Worm (Caenorhabditis elegans) whole organism, L1 larva: ENCODE results near the gene K09A9.8.

Source experiments
- C04F5.9 ChIP-seq: sonication (generic microtip); optimal IDR thresholded peaks from 2 replicates; lab custom pipeline; 2016; ENCODE audit warnings: missing genetic modification characterization, missing compliant biosample characterization
- C16A3.4 ChIP-seq: fragments of 150-350 bp; optimal IDR thresholded peaks from 2 replicates; lab custom pipeline; 2014; ENCODE audit warnings: missing biosample characterization, missing genetic modification characterization
- alr-1 ChIP-seq: fragments of 200-800 bp; sonication (Bioruptor generic); optimal IDR thresholded peaks from 2 replicates; lab custom pipeline; 2018; ENCODE audit warnings: borderline replicate concordance, mild to moderate bottlenecking, missing genetic modification characterization, missing compliant biosample characterization
- ama-1 ChIP-seq: fragments of 150-350 bp; optimal IDR thresholded peaks from 2 replicates; lab custom pipeline; 2014
- blmp-1 ChIP-seq: fragments of 150-350 bp; optimal IDR thresholded peaks from 2 replicates; lab custom pipeline; 2014; ENCODE audit warnings: missing biosample characterization, missing genetic modification characterization
- ceh-8 ChIP-seq: fragments of 200-800 bp; sonication (Bioruptor generic); optimal IDR thresholded peaks from 2 replicates; lab custom pipeline; 2018; ENCODE audit warnings: mild to moderate bottlenecking, missing genetic modification characterization, moderate library complexity, missing compliant biosample characterization
- ceh-82 ChIP-seq, 3 experiments: fragments of 150-350 bp in 1 of 3; sonication (generic microtip) in 2 of 3; optimal IDR thresholded peaks; 2 replicates each; lab custom pipeline; 2014 to 2017; ENCODE audit warnings: missing biosample characterization in 3 of 3, missing genetic modification characterization in 3 of 3
- ces-1 ChIP-seq: fragments of 150-350 bp; optimal IDR thresholded peaks from 2 replicates; lab custom pipeline; 2014; ENCODE audit warnings: missing biosample characterization, missing genetic modification reagents, missing genetic modification characterization
- dpl-1 ChIP-seq, 3 experiments: fragments of 150-350 bp in 2 of 3; sonication (generic microtip) in 1 of 3; optimal IDR thresholded peaks; 2 replicates each; lab custom pipeline; 2014 to 2017; ENCODE audit warnings: missing biosample characterization in 3 of 3, missing genetic modification characterization in 3 of 3, missing genetic modification reagents in 3 of 3
- dsc-1 ChIP-seq: sonication (generic microtip); optimal IDR thresholded peaks from 2 replicates; lab custom pipeline; 2016; ENCODE audit warnings: mild to moderate bottlenecking, missing genetic modification characterization, missing compliant biosample characterization
- efl-1 ChIP-seq, 4 experiments: fragments of 150-350 bp; optimal IDR thresholded peaks in 3 of 4; peaks in 1 of 4; 1 replicate in 1 of 4; 2 replicates in 3 of 4; lab custom pipeline; 2014; ENCODE audit warnings: missing biosample characterization in 2 of 4, missing genetic modification characterization in 2 of 4, missing genetic modification reagents in 2 of 4
- efl-3 ChIP-seq: fragments of 200-800 bp; sonication (Bioruptor generic); optimal IDR thresholded peaks from 2 replicates; lab custom pipeline; 2018; ENCODE audit warnings: mild to moderate bottlenecking, missing genetic modification characterization, missing compliant biosample characterization
- egl-13 ChIP-seq: sonication (generic microtip); optimal IDR thresholded peaks from 2 replicates; lab custom pipeline; 2016; ENCODE audit warnings: missing genotype, missing genetic modification reagents, missing genetic modification characterization, missing compliant biosample characterization
- elt-2 ChIP-seq: sonication (generic microtip); optimal IDR thresholded peaks from 2 replicates; lab custom pipeline; 2016; ENCODE audit warnings: missing genetic modification characterization, mild to moderate bottlenecking, inconsistent platforms, missing compliant biosample characterization, missing genetic modification reagents
- elt-3 ChIP-seq, 6 experiments: fragments of 150-350 bp in 1 of 6; sonication (generic microtip); optimal IDR thresholded peaks; 2 replicates each; lab custom pipeline; 2017 to 2018; ENCODE audit warnings: missing biosample characterization in 6 of 6, missing genetic modification characterization in 6 of 6, inconsistent platforms in 1 of 6
- fkh-10 ChIP-seq: sonication (generic microtip); optimal IDR thresholded peaks from 2 replicates; lab custom pipeline; 2017; ENCODE audit warnings: missing biosample characterization, missing genetic modification reagents, missing genetic modification characterization
- fkh-8 ChIP-seq: sonication (generic microtip); optimal IDR thresholded peaks from 2 replicates; lab custom pipeline; 2016; ENCODE audit warnings: mild to moderate bottlenecking, missing genetic modification characterization, missing compliant biosample characterization
- irx-1 ChIP-seq: sonication (generic microtip); optimal IDR thresholded peaks from 2 replicates; lab custom pipeline; 2016; ENCODE audit warnings: missing genetic modification characterization, missing compliant biosample characterization
- isw-1 ChIP-seq: fragments of 200-800 bp; sonication (Bioruptor generic); IDR thresholded peaks from 2 replicates; pipeline ENCODE4 v1.3.6; 2022; ENCODE audit warnings: missing genetic modification characterization, missing compliant biosample characterization
- jun-1 ChIP-seq: fragments of 150-350 bp; optimal IDR thresholded peaks from 2 replicates; lab custom pipeline; 2014; ENCODE audit warnings: missing biosample characterization, missing genetic modification reagents, missing genetic modification characterization
- lin-13 ChIP-seq: fragments of 150-350 bp; optimal IDR thresholded peaks from 2 replicates; lab custom pipeline; 2014; ENCODE audit warnings: missing biosample characterization, missing genetic modification reagents, missing genetic modification characterization
- lin-14 ChIP-seq: fragments of 200-800 bp; sonication (Bioruptor generic); optimal IDR thresholded peaks from 2 replicates; lab custom pipeline; 2018; ENCODE audit warnings: mild to moderate bottlenecking, missing genetic modification characterization, moderate library complexity, missing compliant biosample characterization
- lin-15B ChIP-seq: fragments of 150-350 bp; sonication (generic microtip); optimal IDR thresholded peaks from 3 replicates; lab custom pipeline; 2014; ENCODE audit warnings: missing biosample characterization, missing genetic modification characterization
- lin-35 ChIP-seq, 2 experiments: fragments of 150-350 bp; optimal IDR thresholded peaks; 2 replicates each; lab custom pipeline; 2014; ENCODE audit warnings: missing biosample characterization in 2 of 2, missing genetic modification characterization in 2 of 2, missing genetic modification reagents in 2 of 2
- lin-39 ChIP-seq: fragments of 150-350 bp; optimal IDR thresholded peaks from 2 replicates; lab custom pipeline; 2014; ENCODE audit warnings: missing biosample characterization, missing genetic modification reagents, missing genetic modification characterization
- lsy-2 ChIP-seq, 2 experiments: fragments of 150-350 bp; optimal IDR thresholded peaks; 2 replicates each; lab custom pipeline; 2014; ENCODE audit warnings: missing biosample characterization in 2 of 2, missing genetic modification characterization in 2 of 2
- nhr-11 ChIP-seq: fragments of 150-350 bp; optimal IDR thresholded peaks from 2 replicates; lab custom pipeline; 2014; ENCODE audit warnings: missing biosample characterization, missing genetic modification characterization
- nhr-19 ChIP-seq: fragments of 200-800 bp; sonication (Bioruptor generic); conservative IDR thresholded peaks from 2 replicates; pipeline ENCODE4 v1.3.6; 2022; ENCODE audit warnings: missing genetic modification characterization, missing compliant biosample characterization
- nhr-20 ChIP-seq: sonication (generic microtip); optimal IDR thresholded peaks from 2 replicates; lab custom pipeline; 2016; ENCODE audit warnings: mild to moderate bottlenecking, missing genetic modification characterization, missing compliant biosample characterization
- nhr-237 ChIP-seq: fragments of 150-350 bp; optimal IDR thresholded peaks from 2 replicates; lab custom pipeline; 2014; ENCODE audit warnings: missing biosample characterization, missing genetic modification characterization
- nhr-28 ChIP-seq: fragments of 150-350 bp; optimal IDR thresholded peaks from 2 replicates; lab custom pipeline; 2014; ENCODE audit warnings: missing biosample characterization, missing genetic modification characterization
- nhr-47 ChIP-seq: sonication (generic microtip); optimal IDR thresholded peaks from 2 replicates; lab custom pipeline; 2016; ENCODE audit warnings: mild to moderate bottlenecking, missing genetic modification characterization, moderate library complexity, missing compliant biosample characterization
- nhr-71 ChIP-seq: sonication (generic microtip); optimal IDR thresholded peaks from 2 replicates; lab custom pipeline; 2016; ENCODE audit warnings: mild to moderate bottlenecking, missing genetic modification characterization, moderate library complexity, missing compliant biosample characterization
- nhr-76 ChIP-seq: sonication (generic microtip); optimal IDR thresholded peaks from 2 replicates; lab custom pipeline; 2017; ENCODE audit warnings: missing biosample characterization, missing genetic modification characterization
- nhr-77 ChIP-seq: fragments of 150-350 bp; optimal IDR thresholded peaks from 2 replicates; lab custom pipeline; 2014; ENCODE audit warnings: missing biosample characterization, missing genetic modification characterization
- nhr-85 ChIP-seq: sonication (generic microtip); peaks from one replicate; lab custom pipeline; 2016; ENCODE audit warnings: missing genetic modification characterization, inconsistent platforms, missing compliant biosample characterization
- pag-3 ChIP-seq: sonication (generic microtip); optimal IDR thresholded peaks from 2 replicates; lab custom pipeline; 2017; ENCODE audit warnings: missing genetic modification characterization, mild to moderate bottlenecking, missing compliant biosample characterization, antibody characterized with exemption, borderline replicate concordance; ENCODE audit not compliant: insufficient read depth
- pax-3 ChIP-seq: fragments of 200-800 bp; sonication (Bioruptor generic); optimal IDR thresholded peaks from 2 replicates; lab custom pipeline; 2018; ENCODE audit warnings: mild to moderate bottlenecking, missing genetic modification characterization, moderate library complexity, missing compliant biosample characterization
- rnt-1 ChIP-seq: sonication (generic microtip); optimal IDR thresholded peaks from 2 replicates; lab custom pipeline; 2016; ENCODE audit warnings: mild to moderate bottlenecking, missing genetic modification characterization, moderate library complexity, missing compliant biosample characterization
- snpc-4 ChIP-seq: fragments of 150-350 bp; optimal IDR thresholded peaks from 2 replicates; lab custom pipeline; 2014; ENCODE audit warnings: missing biosample characterization, missing genetic modification characterization
- snu-23 ChIP-seq: sonication (generic microtip); optimal IDR thresholded peaks from 2 replicates; lab custom pipeline; 2016; ENCODE audit warnings: missing genetic modification characterization, missing compliant biosample characterization
- sox-4 ChIP-seq: sonication (generic microtip); optimal IDR thresholded peaks from 2 replicates; lab custom pipeline; 2016; ENCODE audit warnings: missing genetic modification characterization, missing compliant biosample characterization
- swsn-7 ChIP-seq: sonication (generic microtip); optimal IDR thresholded peaks from 2 replicates; lab custom pipeline; 2016; ENCODE audit warnings: missing genetic modification characterization, missing compliant biosample characterization
- tlp-1 ChIP-seq: fragments of 150-350 bp; optimal IDR thresholded peaks from 2 replicates; lab custom pipeline; 2014; ENCODE audit warnings: missing biosample characterization, missing genetic modification characterization
- unc-130 ChIP-seq: fragments of 150-350 bp; optimal IDR thresholded peaks from 2 replicates; lab custom pipeline; 2017; ENCODE audit warnings: missing biosample characterization, missing genetic modification characterization, inconsistent platforms
- xbp-1 ChIP-seq: sonication (generic microtip); optimal IDR thresholded peaks from 2 replicates; lab custom pipeline; 2016; ENCODE audit warnings: missing genetic modification characterization, missing compliant biosample characterization
- ztf-4 ChIP-seq: fragments of 150-350 bp; optimal IDR thresholded peaks from 2 replicates; lab custom pipeline; 2014; ENCODE audit warnings: missing biosample characterization, missing genetic modification characterization

K09A9.8 gene

DNA sequence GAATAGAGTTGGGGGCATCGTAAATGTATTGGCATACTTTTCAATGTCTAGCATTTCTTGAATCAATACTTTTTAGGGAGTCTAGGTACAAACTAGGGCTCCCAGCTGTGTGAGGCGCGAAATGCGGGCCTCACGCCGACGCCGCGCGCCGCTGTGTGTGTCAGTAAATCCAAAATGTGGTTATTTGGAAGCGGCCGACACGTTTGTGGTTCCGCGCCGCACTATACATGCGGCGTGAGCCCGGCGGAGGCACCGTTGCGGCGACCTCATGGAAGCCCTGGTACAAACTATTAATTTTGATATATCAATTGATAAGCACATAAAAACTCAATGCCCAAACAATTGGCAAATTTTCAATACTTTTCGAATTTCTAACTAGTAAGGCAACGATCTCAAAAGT is 10.8 kb downstream of the K09A9.8 start:
- TF ChIP-seq irx-1 (tag; lab: Kevin White, UChicago) = no peak
- TF ChIP-seq snpc-4 (tag; lab: Kevin White, UChicago) = peak; percentile 30
- TF ChIP-seq, all 84 proteins: peak for 1

DNA sequence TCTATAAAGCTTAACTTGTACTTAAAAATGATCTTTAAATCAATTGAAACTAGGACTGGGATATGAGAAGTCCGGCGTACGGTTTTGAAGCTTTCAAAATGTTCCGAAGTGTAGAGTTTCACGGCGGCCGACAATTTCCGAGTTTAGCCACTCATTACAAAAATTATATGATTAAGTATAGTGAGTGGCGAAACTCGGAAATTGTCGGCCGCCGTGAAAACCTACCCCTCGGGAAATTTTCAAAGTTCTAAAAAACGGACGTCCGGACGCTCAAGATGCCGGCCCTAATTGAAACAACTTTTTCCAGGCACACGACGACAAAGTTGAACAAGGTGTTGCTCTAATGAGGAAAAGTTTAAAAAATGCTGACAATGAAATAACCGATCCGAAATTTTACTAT is 11.8 kb downstream of the K09A9.8 start:
- no peak for TF ChIP-seq fkh-10
- no peak for TF ChIP-seq fkh-8 (tag; lab: Kevin White, UChicago)
- TF ChIP-seq C04F5.9 (tag; lab: Kevin White, UChicago) = no peak
- TF ChIP-seq nhr-85 = no peak
- no peak for TF ChIP-seq dpl-1 (GFP tag; optimal IDR thresholded peaks at IDR 0.05; lab: Kevin White, UChicago)
- TF ChIP-seq rnt-1 (tag; lab: Kevin White, UChicago) = no peak
- no peak for TF ChIP-seq nhr-47 (tag; lab: Kevin White, UChicago)
- TF ChIP-seq lsy-2 (tag; optimal IDR thresholded peaks at IDR 0.05; lab: Kevin White, UChicago) = no peak
- no peak for TF ChIP-seq C16A3.4 (tag; lab: Kevin White, UChicago)
- no peak for TF ChIP-seq nhr-11
- no peak for TF ChIP-seq snpc-4 (tag; lab: Kevin White, UChicago)
- TF ChIP-seq nhr-19 = no peak
- no peak for TF ChIP-seq pag-3 (tag; lab: Kevin White, UChicago)
- no peak for TF ChIP-seq jun-1
- no peak for TF ChIP-seq xbp-1 (tag; lab: Kevin White, UChicago)
- no peak for TF ChIP-seq dsc-1 (tag; lab: Kevin White, UChicago)
- TF ChIP-seq lin-35 (GFP tag; optimal IDR thresholded peaks at IDR 0.05; lab: Kevin White, UChicago) = no peak

DNA sequence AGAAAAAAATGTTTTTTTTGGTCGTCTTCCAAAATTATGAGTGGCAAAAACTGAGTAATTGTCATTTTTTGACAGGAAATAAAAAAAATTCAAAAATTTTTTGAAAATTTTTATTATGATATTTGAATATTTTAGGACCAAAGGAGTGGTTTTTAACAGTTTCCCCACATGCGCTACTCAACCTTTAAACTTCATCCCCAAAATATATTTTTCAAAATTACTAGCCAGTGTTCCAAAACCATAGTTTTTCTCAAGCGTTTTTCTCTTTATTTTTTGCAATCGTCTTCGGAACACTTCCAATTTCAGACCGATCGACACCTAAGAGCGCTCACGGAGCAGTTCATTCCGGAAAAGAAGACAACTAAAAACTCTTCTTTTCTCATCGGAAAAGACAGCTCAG is 20.0 kb downstream of the K09A9.8 start, which contains the start of gene K09A9.6:
Gene K09A9.6, plus strand, starts transcription at position 301 of the 400 bp plus-strand sequence.
- TF ChIP-seq isw-1 (GFP tag; lab: Robert Waterston, UW) (no peak), alr-1 (tag; lab: Kevin White, UChicago) (no peak), nhr-77 (tag; lab: Kevin White, UChicago) (no peak), nhr-47 (tag; lab: Kevin White, UChicago) (no peak), lin-14 (GFP tag; lab: Kevin White, UChicago) (no peak), swsn-7 (tag; lab: Kevin White, UChicago) (no peak), nhr-28 (no peak), fkh-10 (no peak), tlp-1 (tag; lab: Kevin White, UChicago) (no peak), elt-3 (tag; optimal IDR thresholded peaks at IDR 0.05; lab: Kevin White, UChicago) (no peak), lin-13 (GFP tag; lab: Kevin White, UChicago) (no peak), unc-130 (tag; lab: Kevin White, UChicago) (no peak), elt-2 (no peak), lin-39 (no peak), efl-3 (GFP tag; lab: Kevin White, UChicago) (no peak), lsy-2 (tag; optimal IDR thresholded peaks at IDR 0.05; lab: Kevin White, UChicago) (no peak)

DNA sequence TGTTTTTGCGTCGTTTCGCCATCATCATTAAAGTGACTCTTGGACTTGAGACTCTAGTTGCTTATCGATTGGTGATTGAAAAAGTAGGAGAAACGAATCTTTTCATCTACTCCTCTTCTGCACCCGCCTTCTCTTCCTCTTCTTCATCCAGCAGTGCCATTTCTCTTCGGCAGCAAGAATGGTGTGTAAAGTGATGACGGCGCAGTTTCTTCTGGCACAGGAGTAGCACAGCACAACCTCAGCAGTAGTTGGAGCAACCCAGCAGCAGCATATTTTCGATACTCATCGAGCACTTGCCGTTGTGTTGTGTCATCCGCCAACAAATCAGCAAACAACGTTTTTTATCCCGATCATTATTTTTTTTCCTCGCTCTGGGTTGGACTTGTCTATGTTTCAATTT is 21.5 kb downstream of the K09A9.8 start:
- TF ChIP-seq egl-13 (no peak), sox-4 (tag; lab: Kevin White, UChicago) (no peak), nhr-19 (peak; percentile 31; the same call in 1 of the 2 replicates), pag-3 (tag; lab: Kevin White, UChicago) (peak; percentile 98), ces-1 (GFP tag; lab: Kevin White, UChicago) (no peak), blmp-1 (tag; lab: Kevin White, UChicago) (no peak), nhr-77 (tag; lab: Kevin White, UChicago) (no peak), nhr-76 (no peak), irx-1 (tag; lab: Kevin White, UChicago) (no peak), nhr-20 (tag; lab: Kevin White, UChicago) (peak; percentile 37), snu-23 (GFP tag; lab: Kevin White, UChicago) (peak; percentile 23), efl-1 (optimal IDR thresholded peaks at IDR 0.05; lab: Kevin White, UChicago) (no peak), efl-1 (GFP tag; optimal IDR thresholded peaks at IDR 0.05 in 1 of 2; lab: Kevin White, UChicago) (no peak), unc-130 (tag; lab: Kevin White, UChicago) (peak; percentile 56), lin-13 (GFP tag; lab: Kevin White, UChicago) (no peak), ztf-4 (no peak), lsy-2 (tag; optimal IDR thresholded peaks at IDR 0.05; lab: Kevin White, UChicago) (peak in 1 of 2 experiments; percentile 23), ama-1 (lab: Kevin White, UChicago) (no peak), nhr-237 (tag; lab: Kevin White, UChicago) (no peak), lin-15B (tag; lab: Kevin White, UChicago) (no peak), ceh-8 (GFP tag; lab: Kevin White, UChicago) (no peak), ceh-82 (tag; optimal IDR thresholded peaks at IDR 0.05; lab: Kevin White, UChicago) (no peak), nhr-71 (tag; lab: Kevin White, UChicago) (peak; percentile 58), lin-14 (GFP tag; lab: Kevin White, UChicago) (peak; percentile 37), pax-3 (tag; lab: Kevin White, UChicago) (no peak)
